In the genomic region with DNA sequence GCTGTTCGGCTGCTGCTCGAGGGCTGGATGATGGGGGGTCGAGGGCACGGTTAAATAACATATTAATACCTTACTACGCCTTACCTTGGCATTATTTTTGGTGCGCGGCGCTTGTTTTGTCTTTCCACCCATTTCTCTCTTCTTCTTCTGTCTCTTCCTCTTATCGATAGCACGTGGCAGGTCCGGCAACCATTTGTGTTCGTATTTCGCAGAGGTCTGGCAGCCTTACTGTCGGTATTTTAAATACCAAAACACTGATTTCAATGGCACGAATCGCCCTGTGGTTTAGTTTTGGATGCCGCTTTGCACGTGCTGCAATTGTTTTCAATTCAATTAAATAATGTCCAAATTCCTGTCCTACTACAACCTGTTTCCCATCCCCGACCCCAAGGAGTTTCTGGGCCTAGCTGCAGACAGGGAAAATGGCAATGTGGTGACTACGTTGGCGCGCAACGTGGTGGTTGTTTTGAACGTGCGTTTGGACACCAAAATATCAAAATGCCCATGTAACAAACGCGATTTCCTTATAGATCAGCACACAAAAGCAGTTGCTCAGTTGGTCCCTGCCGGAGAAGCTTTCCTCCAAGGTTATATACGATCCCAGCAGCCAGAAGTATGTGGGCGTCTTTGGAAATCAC, we compare ENCODE assay signal across 4 fruit fly cellular contexts.
TF ChIP-seq lines count a peak whose summit lies in the region.

A gene (minus strand): TSS at position 155 of the 638 bp plus-strand sequence.
A gene (plus strand): TSS at position 285 of the 638 bp plus-strand sequence.

- no peak for TF ChIP-seq CTCF in whole organism, embryonic (GFP tag; optimal IDR thresholded peaks at IDR 0.05; lab: Kevin White, UChicago)

TF ChIP-seq in whole organism, adult, 20 proteins besides CTCF, POLR2A, EP300 and RAD21:
- TF ChIP-seq CG11617 (GFP tag; optimal IDR thresholded peaks at IDR 0.05; lab: Kevin White, UChicago) (no peak), CG12768 (GFP tag; optimal IDR thresholded peaks at IDR 0.05; lab: Kevin White, UChicago) (no peak), Crg-1 (GFP tag; optimal IDR thresholded peaks at IDR 0.05; lab: Kevin White, UChicago) (peak; percentile 20), Clk (GFP tag; optimal IDR thresholded peaks at IDR 0.05; lab: Kevin White, UChicago) (no peak), CG7101 (tag; optimal IDR thresholded peaks at IDR 0.05; lab: Kevin White, UChicago) (peak; percentile 12), tj (GFP tag; optimal IDR thresholded peaks at IDR 0.05; lab: Kevin White, UChicago) (no peak), CG5204 (GFP tag; optimal IDR thresholded peaks at IDR 0.05; lab: Kevin White, UChicago) (no peak), CG33017 (tag; optimal IDR thresholded peaks at IDR 0.05; lab: Kevin White, UChicago) (no peak), kay (GFP tag; lab: Kevin White, UChicago; ENCODE audit: borderline replicate concordance) (no peak), pad (GFP tag; optimal IDR thresholded peaks at IDR 0.05; lab: Kevin White, UChicago) (no peak), CG1620 (GFP tag; optimal IDR thresholded peaks at IDR 0.05; lab: Kevin White, UChicago) (no peak), Hr96 (GFP tag; optimal IDR thresholded peaks at IDR 0.05; lab: Kevin White, UChicago) (no peak), Mnt (GFP tag; optimal IDR thresholded peaks at IDR 0.05; lab: Kevin White, UChicago) (peak; percentile 100), toe (GFP tag; optimal IDR thresholded peaks at IDR 0.05; lab: Kevin White, UChicago) (peak; percentile 29), CG14711 (tag; optimal IDR thresholded peaks at IDR 0.05; lab: Kevin White, UChicago) (no peak), cic (GFP tag; optimal IDR thresholded peaks at IDR 0.05; lab: Kevin White, UChicago) (no peak), ovo (GFP tag; optimal IDR thresholded peaks at IDR 0.05; lab: Kevin White, UChicago) (no peak), bab1 (GFP tag; optimal IDR thresholded peaks at IDR 0.05; lab: Kevin White, UChicago) (peak; percentile 61)

TF ChIP-seq in whole organism, embryonic, 481 proteins besides CTCF, POLR2A, EP300 and RAD21 (continues in another document):
- TF ChIP-seq Asciz (GFP tag; optimal IDR thresholded peaks at IDR 0.05; lab: Kevin White, UChicago) (no peak), bowl (GFP tag; IDR thresholded peaks at IDR 0.05; lab: Robert Waterston, UW) (no peak), Sry-δ (GFP tag; optimal IDR thresholded peaks at IDR 0.05; lab: Kevin White, UChicago) (peak; percentile 61), Optix (GFP tag; IDR thresholded peaks at IDR 0.05; lab: Robert Waterston, UW) (no peak; the same call in 2 of the 3 replicates), Fer1 (GFP tag; optimal IDR thresholded peaks at IDR 0.05; lab: Kevin White, UChicago) (no peak), CG4360 (GFP tag; IDR thresholded peaks at IDR 0.05; lab: Robert Waterston, UW) (no peak), CG10959 (GFP tag; IDR thresholded peaks at IDR 0.05; lab: Robert Waterston, UW) (no peak), zf30C (GFP tag; optimal IDR thresholded peaks at IDR 0.05; lab: Kevin White, UChicago) (no peak), pita (GFP tag; optimal IDR thresholded peaks at IDR 0.05; lab: Kevin White, UChicago) (no peak), CG17328 (GFP tag; IDR thresholded peaks at IDR 0.05; lab: Robert Waterston, UW) (peak; percentile 41; the same call in 1 of the 2 replicates), Hand (GFP tag; optimal IDR thresholded peaks at IDR 0.05; lab: Kevin White, UChicago) (no peak), trem (tag; optimal IDR thresholded peaks at IDR 0.05; lab: Kevin White, UChicago) (peak; percentile 76), Chrac-16 (GFP tag; optimal IDR thresholded peaks at IDR 0.05; lab: Kevin White, UChicago) (no peak), ken (GFP tag; IDR thresholded peaks at IDR 0.05; lab: Robert Waterston, UW) (0 out of 3 replicates have a peak, but pooled peaks have one; percentile 40), Myb (GFP tag; optimal IDR thresholded peaks at IDR 0.05; lab: Kevin White, UChicago) (peak; percentile 37), D19A (tag; optimal IDR thresholded peaks at IDR 0.05; lab: Kevin White, UChicago) (no peak), CG16815 (GFP tag; optimal IDR thresholded peaks at IDR 0.05; lab: Kevin White, UChicago) (no peak), CG31388 (GFP tag; optimal IDR thresholded peaks at IDR 0.05; lab: Kevin White, UChicago) (no peak), otp (GFP tag; IDR thresholded peaks at IDR 0.05; lab: Robert Waterston, UW) (0 out of 3 replicates have a peak, but pooled peaks have one; percentile 21), CG12104 (GFP tag; optimal IDR thresholded peaks at IDR 0.05; lab: Kevin White, UChicago) (no peak), CG9932 (GFP tag; IDR thresholded peaks at IDR 0.05; lab: Robert Waterston, UW) (0 out of 2 replicates have a peak, but pooled peaks have one; percentile 34), da (GFP tag; optimal IDR thresholded peaks at IDR 0.05; lab: Kevin White, UChicago) (peak; percentile 22)

TF ChIP-seq in whole organism, pupa, 21 proteins besides CTCF, POLR2A, EP300 and RAD21:
- no peak for TF ChIP-seq fd96Ca (GFP tag; IDR thresholded peaks at IDR 0.05; lab: Robert Waterston, UW)
- TF ChIP-seq CG10348 (GFP tag; IDR thresholded peaks at IDR 0.05; lab: Robert Waterston, UW): no peak
- TF ChIP-seq CG32121 (GFP tag; IDR thresholded peaks at IDR 0.05; lab: Robert Waterston, UW): peak; percentile 31; the same call in 1 of the 2 replicates
- TF ChIP-seq Ets98B (GFP tag; IDR thresholded peaks at IDR 0.05; lab: Robert Waterston, UW): peak; percentile 17; the same call in 1 of the 2 replicates
- 0 out of 3 replicates have a peak, but pooled peaks have one; percentile 11 for TF ChIP-seq CG4496 (GFP tag; IDR thresholded peaks at IDR 0.05; lab: Robert Waterston, UW)
- no peak for TF ChIP-seq Snoo (tag; optimal IDR thresholded peaks at IDR 0.05; lab: Kevin White, UChicago)
TF ChIP-seq in whole organism, pupa: peak in this region for 3.

TF ChIP-seq in whole organism, wandering third instar larva, 38 proteins besides CTCF, POLR2A, EP300 and RAD21:
- TF ChIP-seq Myc (optimal IDR thresholded peaks at IDR 0.05; lab: Kevin White, UChicago) (peak; percentile 43), Hr83 (GFP tag; optimal IDR thresholded peaks at IDR 0.05; lab: Kevin White, UChicago; ENCODE audit: poor library complexity, severe bottlenecking) (peak; percentile 9), ey (GFP tag; optimal IDR thresholded peaks at IDR 0.05; lab: Kevin White, UChicago) (no peak)
